Worm (Caenorhabditis elegans) whole organism, midembryonic: Measurements from ENCODE around the gene lido-12.

ENCODE experiments used
- cog-1 ChIP-seq: sonication (generic microtip); optimal IDR thresholded peaks from 2 replicates; lab custom pipeline; 2016; ENCODE audit warnings: missing genetic modification characterization, missing compliant biosample characterization
- klf-2 ChIP-seq: fragments of 200-800 bp; sonication (Bioruptor generic); conservative IDR thresholded peaks from 2 replicates; pipeline ENCODE4 v1.3.6; 2022; ENCODE audit warnings: missing genetic modification reagents, missing genetic modification characterization, missing compliant biosample characterization
- tab-1 ChIP-seq: fragments of 200-800 bp; sonication (Bioruptor generic); IDR thresholded peaks from 2 replicates; pipeline ENCODE4 v1.3.6; 2022; ENCODE audit warnings: missing genetic modification characterization, missing compliant biosample characterization
- ztf-23 ChIP-seq: fragments of 200-800 bp; sonication (Bioruptor generic); IDR thresholded peaks from 2 replicates; pipeline ENCODE4 v1.3.6; 2022; ENCODE audit warnings: missing genetic modification reagents, missing genetic modification characterization, missing compliant biosample characterization

DNA sequence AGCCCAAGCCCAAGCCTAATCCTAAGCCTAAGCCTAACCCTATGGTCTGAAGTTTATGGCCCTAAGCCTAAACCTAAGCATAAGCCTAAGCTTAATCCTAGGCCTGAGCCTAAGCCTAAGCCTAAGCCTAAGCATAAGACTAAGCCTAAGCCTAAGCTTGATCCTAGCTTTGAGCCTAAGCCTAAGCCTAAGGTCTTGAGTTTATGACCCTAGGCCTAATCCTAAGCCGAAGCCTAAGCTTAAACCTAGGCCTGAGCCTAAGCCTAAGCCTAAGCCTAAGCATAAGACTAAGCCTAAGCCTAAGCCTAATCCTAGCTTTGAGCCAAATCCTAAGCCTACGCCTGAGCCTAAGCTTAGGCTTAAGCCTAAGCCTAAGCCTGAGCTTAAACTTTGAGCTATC is 26.5 kb upstream of the lido-12 start:
- TF ChIP-seq tab-1 (GFP tag; lab: Robert Waterston, UW) (no peak), cog-1 (tag; lab: Kevin White, UChicago) (no peak), ztf-23 (GFP tag; lab: Robert Waterston, UW) (no peak), klf-2 (GFP tag; lab: Robert Waterston, UW) (no peak)
